Fruit fly (Drosophila melanogaster) whole organism, prepupa: ENCODE measurements around the gene Miro.

Source experiments
- CG3919 ChIP-seq: fragments of 200-800 bp; sonication (Bioruptor generic); optimal IDR thresholded peaks from 3 replicates; lab custom pipeline; 2016; ENCODE audit warnings: missing biosample characterization, missing genetic modification characterization
- CG8632 ChIP-seq: fragments of 200-800 bp; sonication (Bioruptor generic); optimal IDR thresholded peaks from 3 replicates; lab custom pipeline; 2016; ENCODE audit warnings: missing biosample characterization, missing genetic modification characterization
- Ets21C ChIP-seq: fragments of 200-800 bp; sonication (Bioruptor generic); optimal IDR thresholded peaks from 3 replicates; lab custom pipeline; 2016; ENCODE audit warnings: missing biosample characterization, missing genetic modification characterization
- Hr38 ChIP-seq: sonication (Bioruptor generic); optimal IDR thresholded peaks from 2 replicates; lab custom pipeline; 2016; ENCODE audit warnings: missing biosample characterization, missing genetic modification characterization
- dsx ChIP-seq: fragments of 200-800 bp; optimal IDR thresholded peaks from 3 replicates; lab custom pipeline; 2019; ENCODE audit warnings: missing biosample characterization, mild to moderate bottlenecking, missing genetic modification characterization, moderate library complexity; ENCODE audit not compliant: poor library complexity, severe bottlenecking
- spab ChIP-seq: fragments of 200-800 bp; sonication (Bioruptor generic); optimal IDR thresholded peaks from 2 replicates; lab custom pipeline; 2017; ENCODE audit warnings: missing biosample characterization, mild to moderate bottlenecking, missing genetic modification characterization, missing genetic modification reagents
- topi ChIP-seq: fragments of 200-800 bp; sonication (Bioruptor generic); optimal IDR thresholded peaks from 3 replicates; lab custom pipeline; 2016; ENCODE audit warnings: missing biosample characterization, missing genetic modification characterization

DNA sequence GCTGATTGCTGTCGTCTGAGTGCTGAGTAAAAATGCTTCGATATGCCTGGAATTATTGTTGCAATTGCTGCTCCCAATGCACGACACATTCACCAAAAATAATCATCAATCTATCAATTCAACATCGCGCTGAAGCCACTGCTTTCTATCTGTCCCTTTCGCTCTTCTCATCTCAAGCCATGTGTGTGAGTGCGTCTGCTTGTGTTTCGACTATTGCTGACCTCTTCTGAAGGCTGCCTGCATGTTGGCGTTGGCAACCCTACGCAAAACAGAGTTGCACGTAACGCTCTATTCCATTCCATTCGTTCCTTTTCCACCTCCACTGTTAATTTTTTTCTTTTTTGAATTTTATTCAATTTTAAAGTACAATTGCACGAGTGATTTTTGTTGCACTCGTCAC, 27.1 kb upstream of the Miro start:
- TF ChIP-seq CG8632 (GFP tag; lab: Kevin White, UChicago) (no peak), CG3919 (no peak), dsx (GFP tag; lab: Kevin White, UChicago) (no peak), Ets21C (GFP tag; lab: Kevin White, UChicago) (no peak), spab (no peak), Hr38 (GFP tag; lab: Kevin White, UChicago) (no peak), topi (GFP tag; lab: Kevin White, UChicago) (no peak)
